Worm (Caenorhabditis elegans) whole organism, midembryonic: Measurements from ENCODE around the gene wee-1.1.

Experiments
- T22C8.4 ChIP-seq: fragments of 200-800 bp; sonication (Bioruptor generic); IDR thresholded peaks from 2 replicates; pipeline ENCODE4 v1.3.6; 2022; ENCODE audit warnings: missing genetic modification characterization, missing compliant biosample characterization
- cog-1 ChIP-seq: sonication (generic microtip); optimal IDR thresholded peaks from 2 replicates; lab custom pipeline; 2016; ENCODE audit warnings: missing genetic modification characterization, missing compliant biosample characterization
- flt-1 ChIP-seq: fragments of 200-800 bp; sonication (Bioruptor generic); IDR thresholded peaks from 2 replicates; pipeline ENCODE4 v1.3.6; 2022; ENCODE audit warnings: missing genetic modification characterization, missing compliant biosample characterization
- klf-2 ChIP-seq: fragments of 200-800 bp; sonication (Bioruptor generic); conservative IDR thresholded peaks from 2 replicates; pipeline ENCODE4 v1.3.6; 2022; ENCODE audit warnings: missing genetic modification reagents, missing genetic modification characterization, missing compliant biosample characterization
- tab-1 ChIP-seq: fragments of 200-800 bp; sonication (Bioruptor generic); IDR thresholded peaks from 2 replicates; pipeline ENCODE4 v1.3.6; 2022; ENCODE audit warnings: missing genetic modification characterization, missing compliant biosample characterization
- ztf-23 ChIP-seq: fragments of 200-800 bp; sonication (Bioruptor generic); IDR thresholded peaks from 2 replicates; pipeline ENCODE4 v1.3.6; 2022; ENCODE audit warnings: missing genetic modification reagents, missing genetic modification characterization, missing compliant biosample characterization
- ztf-29 ChIP-seq: fragments of 200-800 bp; sonication (Bioruptor generic); IDR thresholded peaks from 2 replicates; pipeline ENCODE4 v1.3.6; 2022; ENCODE audit warnings: missing genetic modification reagents, missing genetic modification characterization, missing compliant biosample characterization

DNA sequence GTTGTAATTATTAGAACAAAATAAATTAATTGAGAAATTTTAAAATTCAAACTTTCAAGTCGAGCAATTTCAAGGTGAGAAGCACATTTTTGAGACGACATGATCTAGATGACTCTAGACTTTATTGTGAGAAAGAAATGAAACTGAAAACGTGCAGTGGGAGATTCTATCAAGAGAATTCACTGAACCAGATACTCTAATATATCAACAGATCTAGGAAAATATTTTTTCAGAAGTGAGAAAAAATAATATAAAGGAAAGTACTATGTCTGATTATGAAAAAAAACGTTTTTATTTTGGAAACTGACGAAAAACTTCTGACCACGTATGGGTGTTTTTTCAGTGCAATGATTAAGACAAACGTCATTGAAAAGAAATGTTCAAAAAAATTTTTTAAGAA, 42.6 kb downstream of the wee-1.1 start, which contains the start of gene sra-3:
- no peak for TF ChIP-seq T22C8.4 (GFP tag; lab: Robert Waterston, UW)
- TF ChIP-seq flt-1 (GFP tag; lab: Robert Waterston, UW), result no peak
- no peak for TF ChIP-seq cog-1 (tag; lab: Kevin White, UChicago)
- TF ChIP-seq klf-2, result no peak
- TF ChIP-seq ztf-29, result no peak
- no peak for TF ChIP-seq tab-1
- TF ChIP-seq ztf-23 (GFP tag; lab: Robert Waterston, UW), result no peak
